Worm (Caenorhabditis elegans) whole organism, mixed stage, embryonic: ENCODE results near the gene prmt-5.
"Not testable (repeated sequence)": the region's sequence is repeated elsewhere in the genome, so short reads cannot be mapped to it uniquely, and the experiment has no call there.

Experiments
- blmp-1 ChIP-seq: fragments of 150-350 bp; optimal IDR thresholded peaks from 2 replicates; lab custom pipeline; 2014; ENCODE audit warnings: missing biosample characterization, missing genetic modification characterization
- ces-1 ChIP-seq: fragments of 150-350 bp; optimal IDR thresholded peaks from 2 replicates; lab custom pipeline; 2014; ENCODE audit warnings: missing biosample characterization, missing genetic modification reagents, missing genetic modification characterization
- elt-1 ChIP-seq: sonication (generic microtip); optimal IDR thresholded peaks from 2 replicates; lab custom pipeline; 2017; ENCODE audit warnings: missing genetic modification characterization, mild to moderate bottlenecking, missing compliant biosample characterization, antibody characterized with exemption, moderate library complexity, borderline replicate concordance; ENCODE audit not compliant: insufficient read depth
- lin-13 ChIP-seq: fragments of 150-350 bp; optimal IDR thresholded peaks from 2 replicates; lab custom pipeline; 2014; ENCODE audit warnings: missing biosample characterization, missing genetic modification characterization
- lsy-2 ChIP-seq: fragments of 150-350 bp; optimal IDR thresholded peaks from 2 replicates; lab custom pipeline; 2014; ENCODE audit warnings: missing biosample characterization, missing genetic modification characterization
- nhr-237 ChIP-seq: fragments of 150-350 bp; optimal IDR thresholded peaks from 2 replicates; lab custom pipeline; 2014; ENCODE audit warnings: missing biosample characterization, missing genetic modification characterization
- snpc-4 ChIP-seq: fragments of 150-350 bp; optimal IDR thresholded peaks from 2 replicates; lab custom pipeline; 2014; ENCODE audit warnings: missing biosample characterization, missing genetic modification characterization
- unc-62 ChIP-seq: fragments of 150-350 bp; optimal IDR thresholded peaks from 2 replicates; lab custom pipeline; 2014; ENCODE audit warnings: missing biosample characterization, missing genetic modification reagents, missing genetic modification characterization
- zip-8 ChIP-seq: fragments of 150-350 bp; optimal IDR thresholded peaks from 2 replicates; lab custom pipeline; 2014; ENCODE audit warnings: missing biosample characterization, missing genetic modification characterization
- ztf-11 ChIP-seq: fragments of 150-350 bp; optimal IDR thresholded peaks from 2 replicates; lab custom pipeline; 2014; ENCODE audit warnings: missing biosample characterization, missing genetic modification characterization

- not testable (repeated sequence) for TF ChIP-seq lin-13 (tag; lab: Kevin White, UChicago); blmp-1 (tag; lab: Kevin White, UChicago); unc-62 (GFP tag; lab: Kevin White, UChicago); snpc-4 (tag; lab: Kevin White, UChicago); ztf-11 (tag; lab: Kevin White, UChicago); zip-8; elt-1; ces-1 (GFP tag; lab: Kevin White, UChicago); nhr-237 (tag; lab: Kevin White, UChicago); lsy-2 (tag; lab: Kevin White, UChicago)
Observed at ce11 chrIII:5211137-5211648, 19.2 kb upstream of the prmt-5 start.
